Worm (Caenorhabditis elegans): Measurements from ENCODE around the gene T16G1.2.

Gene T16G1.2

ce11 chrV:12897338-12897737, 31.9 kb upstream of the T16G1.2 start:
- TF ChIP-seq unc-62 (GFP tag; optimal IDR thresholded peaks at IDR 0.05) (no peak), nhr-237 (tag; optimal IDR thresholded peaks at IDR 0.05) (no peak), fkh-10 (GFP tag; optimal IDR thresholded peaks at IDR 0.05) (no peak), ZK546.5 (tag; optimal IDR thresholded peaks at IDR 0.05) (no peak), pqm-1 (tag; optimal IDR thresholded peaks at IDR 0.05) (no peak), nhr-12 (tag; optimal IDR thresholded peaks at IDR 0.05) (no peak), mml-1 (tag; optimal IDR thresholded peaks at IDR 0.05) (no peak), nhr-67 (tag; optimal IDR thresholded peaks at IDR 0.05) (no peak), lin-39 (tag; optimal IDR thresholded peaks at IDR 0.05) (no peak), egl-27 (tag; optimal IDR thresholded peaks at IDR 0.05) (no peak), unc-39 (tag; optimal IDR thresholded peaks at IDR 0.05) (no peak), nhr-28 (tag; optimal IDR thresholded peaks at IDR 0.05) (no peak), tbx-2 (tag; optimal IDR thresholded peaks at IDR 0.05) (no peak), jun-1 (tag; optimal IDR thresholded peaks at IDR 0.05) (no peak), lsy-12 (tag; optimal IDR thresholded peaks at IDR 0.05) (no peak)

DNA sequence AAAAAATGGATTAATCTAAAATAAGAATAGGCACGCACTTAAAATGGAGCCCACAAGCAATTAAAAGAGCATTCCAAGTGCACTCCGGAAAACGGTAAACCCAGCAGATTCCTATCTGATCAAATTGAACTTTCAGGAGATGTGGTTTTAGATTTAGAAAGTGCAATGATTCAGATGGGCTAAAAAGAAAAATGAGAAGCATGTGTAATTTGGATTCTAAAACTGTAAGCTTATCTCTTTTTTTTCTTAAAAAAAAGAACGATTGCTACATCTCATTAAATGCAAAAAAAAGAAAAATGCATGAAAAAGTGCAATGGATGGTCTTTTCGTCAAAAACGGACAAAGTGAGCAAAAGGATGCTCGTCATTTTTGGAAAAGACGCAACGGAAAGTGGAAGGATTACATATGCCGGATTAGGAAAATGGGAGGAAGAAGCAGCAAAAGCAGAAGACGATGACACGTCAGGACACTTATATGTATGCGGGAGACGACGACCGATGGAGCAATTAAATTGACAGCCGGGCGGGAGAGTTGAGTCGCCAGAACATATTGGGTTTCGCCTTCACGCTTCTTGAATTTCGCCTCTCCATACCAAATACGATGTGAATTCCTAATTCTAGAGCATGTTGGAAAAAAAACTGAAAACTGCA, 30.6 kb upstream of the T16G1.2 start:
- no peak for TF ChIP-seq nfya-1 (tag; optimal IDR thresholded peaks at IDR 0.05; ENCODE audit: insufficient read depth)
- peak; percentile 65 for TF ChIP-seq lin-39 (tag; optimal IDR thresholded peaks at IDR 0.05)

DNA sequence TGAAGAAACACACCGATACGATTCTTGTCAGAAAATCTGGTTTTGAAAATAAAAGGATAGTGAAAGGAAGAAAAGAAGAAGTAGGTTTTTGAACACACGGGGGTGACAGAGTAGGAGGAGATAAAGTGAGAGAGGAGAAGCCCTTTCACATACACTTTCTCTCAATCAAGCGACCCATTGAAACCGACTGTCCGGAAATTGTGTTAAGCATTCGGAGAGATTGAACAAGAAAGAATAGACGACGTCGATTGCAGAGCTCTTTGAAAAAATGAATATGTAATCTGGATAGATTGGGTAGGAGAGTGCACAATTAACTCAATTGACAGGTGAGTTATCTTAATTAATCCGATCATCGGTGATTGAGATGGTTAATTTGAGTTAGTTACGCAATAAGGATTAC, 28.0 kb upstream of the T16G1.2 start:
- TF ChIP-seq egl-27 (tag; optimal IDR thresholded peaks at IDR 0.05) (no peak), nhr-23 (tag; optimal IDR thresholded peaks at IDR 0.05) (no peak), fkh-10 (GFP tag; optimal IDR thresholded peaks at IDR 0.05) (peak; percentile 21), ceh-16 (tag; optimal IDR thresholded peaks at IDR 0.05) (no peak), sea-2 (GFP tag; optimal IDR thresholded peaks at IDR 0.05) (no peak), ztf-4 (tag; optimal IDR thresholded peaks at IDR 0.05) (no peak), snpc-4 (tag; optimal IDR thresholded peaks at IDR 0.05) (no peak)

- TF ChIP-seq pha-4 (tag; optimal IDR thresholded peaks at IDR 0.05) (peak; percentile 91), ceh-82 (tag; optimal IDR thresholded peaks at IDR 0.05) (no peak), nhr-12 (tag; optimal IDR thresholded peaks at IDR 0.05) (no peak), nhr-11 (tag; optimal IDR thresholded peaks at IDR 0.05) (no peak)
Observed at ce11 chrV:12904054-12904453, 25.2 kb upstream of the T16G1.2 start, which contains the start of gene ttr-27. Gene ttr-27, minus strand, starts transcription at chrV:12904098.

ce11 chrV:12905074-12905473, 24.2 kb upstream of the T16G1.2 start, which contains the start of gene ttr-28:
Gene ttr-28, minus strand, starts transcription at chrV:12905174.
- TF ChIP-seq pha-4 (tag; optimal IDR thresholded peaks at IDR 0.05) (peak; percentile 17), egl-27 (tag; optimal IDR thresholded peaks at IDR 0.05) (no peak)

ce11 chrV:12906732-12907131, 22.6 kb upstream of the T16G1.2 start, which contains the start of gene ttr-29:
Gene ttr-29, minus strand, starts transcription at chrV:12906832.
- no peak for TF ChIP-seq lin-39 (tag; optimal IDR thresholded peaks at IDR 0.05)
- TF ChIP-seq pha-4 (tag; optimal IDR thresholded peaks at IDR 0.05), result peak; percentile 90

DNA sequence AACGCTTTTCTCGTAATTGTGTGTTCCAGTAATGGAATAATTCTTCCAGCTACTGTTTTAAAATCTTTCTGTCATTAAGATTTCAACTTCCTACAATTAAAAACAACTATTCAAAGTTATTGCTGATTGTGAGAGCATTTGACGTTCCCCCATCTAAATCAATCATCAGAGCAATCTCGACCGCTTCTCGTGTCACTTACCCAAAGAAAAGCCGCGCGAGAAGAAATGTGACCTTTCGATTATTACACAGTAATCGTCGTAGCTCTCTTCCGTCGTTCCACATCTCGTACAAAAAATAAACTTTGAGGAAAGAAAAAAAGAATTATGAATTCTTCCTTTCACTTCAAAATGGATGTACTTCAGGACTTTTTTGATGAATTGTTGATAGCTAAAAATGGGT, 21.8 kb upstream of the T16G1.2 start:
- TF ChIP-seq nhr-28 (tag; optimal IDR thresholded peaks at IDR 0.05), result no peak
- TF ChIP-seq pqm-1 (tag; optimal IDR thresholded peaks at IDR 0.05), result no peak
- no peak for TF ChIP-seq mdl-1 (tag; optimal IDR thresholded peaks at IDR 0.05)
- no peak for TF ChIP-seq ceh-82 (tag; optimal IDR thresholded peaks at IDR 0.05)
- TF ChIP-seq ztf-11 (tag; optimal IDR thresholded peaks at IDR 0.05), result no peak
- no peak for TF ChIP-seq tbx-2 (tag; optimal IDR thresholded peaks at IDR 0.05)
- no peak for TF ChIP-seq unc-62 (GFP tag; optimal IDR thresholded peaks at IDR 0.05)
- TF ChIP-seq elt-1 (tag; optimal IDR thresholded peaks at IDR 0.05), result no peak
- no peak for TF ChIP-seq nfya-1 (tag; optimal IDR thresholded peaks at IDR 0.05; ENCODE audit: insufficient read depth)
- TF ChIP-seq jun-1 (tag; optimal IDR thresholded peaks at IDR 0.05), result no peak
- no peak for TF ChIP-seq R02D3.7 (tag; optimal IDR thresholded peaks at IDR 0.05)
- TF ChIP-seq sea-2 (GFP tag; optimal IDR thresholded peaks at IDR 0.05), result no peak
- TF ChIP-seq fos-1 (tag; optimal IDR thresholded peaks at IDR 0.05), result no peak

Measured in whole organism, L3 larva.